Fruit fly (Drosophila melanogaster) whole organism, prepupa: ENCODE results near the gene HLH3B.
A peak's percentile ranks its signal among the peaks of the same experiment; 100 is the strongest.

ENCODE experiments used
- CG10631 ChIP-seq: fragments of 200-800 bp; sonication (Bioruptor generic); optimal IDR thresholded peaks from 2 replicates; lab custom pipeline; 2016; ENCODE audit warnings: missing biosample characterization, missing genetic modification characterization
- CG11294 ChIP-seq: fragments of 200-800 bp; sonication (Bioruptor generic); IDR thresholded peaks from 2 replicates; pipeline ENCODE4 v1.3.6; 2022; ENCODE audit warnings: missing biosample characterization, missing genetic modification characterization
- CG11902 ChIP-seq: fragments of 200-800 bp; sonication (Bioruptor generic); optimal IDR thresholded peaks from 3 replicates; lab custom pipeline; 2016; ENCODE audit warnings: missing biosample characterization, missing genetic modification characterization
- CG15336 ChIP-seq: fragments of 200-800 bp; sonication (Bioruptor generic); IDR thresholded peaks from 2 replicates; pipeline ENCODE4 v1.3.6; 2022; ENCODE audit warnings: missing biosample characterization, missing genetic modification characterization
- CG1621 ChIP-seq: fragments of 200-800 bp; sonication (Bioruptor generic); optimal IDR thresholded peaks from 3 replicates; lab custom pipeline; 2018; ENCODE audit warnings: missing biosample characterization, mild to moderate bottlenecking, missing genetic modification characterization
- CG16779 ChIP-seq: fragments of 200-800 bp; sonication (Bioruptor generic); optimal IDR thresholded peaks from 3 replicates; lab custom pipeline; 2017; ENCODE audit warnings: missing biosample characterization, mild to moderate bottlenecking, missing genetic modification characterization
- CG3032 ChIP-seq: fragments of 200-800 bp; optimal IDR thresholded peaks from 2 replicates; lab custom pipeline; 2019; ENCODE audit warnings: missing biosample characterization, mild to moderate bottlenecking, missing genetic modification characterization, moderate library complexity
- CG31627 ChIP-seq: fragments of 200-800 bp; sonication (Bioruptor generic); optimal IDR thresholded peaks from 3 replicates; lab custom pipeline; 2016; ENCODE audit warnings: missing biosample characterization, missing genetic modification characterization
- CG34406 ChIP-seq: fragments of 200-800 bp; sonication (Bioruptor generic); optimal IDR thresholded peaks from 3 replicates; lab custom pipeline; 2016; ENCODE audit warnings: missing biosample characterization, missing genetic modification characterization
- CG4318 ChIP-seq: fragments of 200-800 bp; sonication (Bioruptor generic); optimal IDR thresholded peaks from 3 replicates; lab custom pipeline; 2017; ENCODE audit warnings: missing biosample characterization, mild to moderate bottlenecking, missing genetic modification characterization
- CG6276 ChIP-seq: fragments of 200-800 bp; sonication (Bioruptor generic); optimal IDR thresholded peaks from 2 replicates; lab custom pipeline; 2017; ENCODE audit warnings: missing biosample characterization, mild to moderate bottlenecking, missing genetic modification characterization
- CG6808 ChIP-seq: fragments of 200-800 bp; sonication (Bioruptor generic); optimal IDR thresholded peaks from 3 replicates; lab custom pipeline; 2017; ENCODE audit warnings: missing biosample characterization, missing genetic modification characterization, mild to moderate bottlenecking, moderate library complexity, missing genetic modification reagents
- CG6854 ChIP-seq: fragments of 200-800 bp; sonication (Bioruptor generic); optimal IDR thresholded peaks from 2 replicates; lab custom pipeline; 2017; ENCODE audit warnings: missing biosample characterization, mild to moderate bottlenecking, missing genetic modification characterization
- CG7368 ChIP-seq: fragments of 200-800 bp; sonication (Bioruptor generic); optimal IDR thresholded peaks from 3 replicates; lab custom pipeline; 2016; ENCODE audit warnings: missing biosample characterization, missing genetic modification characterization
- CG8119 ChIP-seq: fragments of 200-800 bp; sonication (Bioruptor generic); IDR thresholded peaks from 3 replicates; pipeline ENCODE4 v1.3.6; 2022; ENCODE audit warnings: missing biosample characterization, missing genetic modification characterization
- CG8319 ChIP-seq: fragments of 200-800 bp; sonication (Bioruptor generic); optimal IDR thresholded peaks from 3 replicates; lab custom pipeline; 2016; ENCODE audit warnings: missing biosample characterization, missing genetic modification characterization
- CG8632 ChIP-seq: fragments of 200-800 bp; sonication (Bioruptor generic); optimal IDR thresholded peaks from 3 replicates; lab custom pipeline; 2016; ENCODE audit warnings: missing biosample characterization, missing genetic modification characterization
- CG9139 ChIP-seq: fragments of 200-800 bp; sonication (Bioruptor generic); optimal IDR thresholded peaks from 3 replicates; lab custom pipeline; 2017; ENCODE audit warnings: missing biosample characterization, mild to moderate bottlenecking, missing genetic modification characterization
- Eip75B ChIP-seq: fragments of 200-800 bp; sonication (Bioruptor generic); optimal IDR thresholded peaks from 3 replicates; lab custom pipeline; 2016; ENCODE audit warnings: missing biosample characterization, missing genetic modification characterization
- Eip78C ChIP-seq: fragments of 200-800 bp; sonication (Bioruptor generic); peaks from one replicate; lab custom pipeline; 2016; ENCODE audit warnings: missing biosample characterization, missing genetic modification characterization
- Eip93F ChIP-seq: fragments of 200-800 bp; sonication (Bioruptor generic); optimal IDR thresholded peaks from 2 replicates; lab custom pipeline; 2016; ENCODE audit warnings: missing biosample characterization, mild to moderate bottlenecking, missing genetic modification characterization
- Ets21C ChIP-seq: fragments of 200-800 bp; sonication (Bioruptor generic); optimal IDR thresholded peaks from 3 replicates; lab custom pipeline; 2016; ENCODE audit warnings: missing biosample characterization, missing genetic modification characterization
- Ets96B ChIP-seq: fragments of 200-800 bp; optimal IDR thresholded peaks from 2 replicates; lab custom pipeline; 2019; ENCODE audit warnings: missing biosample characterization, mild to moderate bottlenecking, missing genetic modification characterization, moderate library complexity
- Hr39 ChIP-seq: fragments of 200-800 bp; sonication (Bioruptor generic); optimal IDR thresholded peaks from 2 replicates; lab custom pipeline; 2016; ENCODE audit warnings: missing biosample characterization, missing genetic modification characterization
- Hr4 ChIP-seq: fragments of 200-800 bp; sonication (Bioruptor generic); optimal IDR thresholded peaks from 3 replicates; lab custom pipeline; 2016; ENCODE audit warnings: missing biosample characterization, missing genetic modification characterization
- Lpt ChIP-seq: fragments of 200-800 bp; sonication (Bioruptor generic); optimal IDR thresholded peaks from 3 replicates; lab custom pipeline; 2016; ENCODE audit warnings: missing biosample characterization, missing genetic modification characterization
- Met ChIP-seq: fragments of 200-800 bp; sonication (Bioruptor generic); optimal IDR thresholded peaks from 3 replicates; lab custom pipeline; 2016; ENCODE audit warnings: missing biosample characterization, missing genetic modification characterization
- OdsH ChIP-seq: fragments of 200-800 bp; sonication (Bioruptor generic); optimal IDR thresholded peaks from 3 replicates; lab custom pipeline; 2016; ENCODE audit warnings: missing biosample characterization, missing genetic modification characterization
- Smox ChIP-seq: fragments of 200-800 bp; sonication (Bioruptor generic); optimal IDR thresholded peaks from 3 replicates; lab custom pipeline; 2016; ENCODE audit warnings: missing biosample characterization, missing genetic modification characterization
- Sox14 ChIP-seq: fragments of 200-800 bp; sonication (Bioruptor generic); optimal IDR thresholded peaks from 3 replicates; lab custom pipeline; 2016; ENCODE audit warnings: missing biosample characterization, missing genetic modification characterization
- Sox15 ChIP-seq: fragments of 200-800 bp; sonication (Bioruptor generic); optimal IDR thresholded peaks from 3 replicates; lab custom pipeline; 2016; ENCODE audit warnings: missing biosample characterization, missing genetic modification characterization
- achi ChIP-seq: fragments of 200-800 bp; sonication (Bioruptor generic); optimal IDR thresholded peaks from 3 replicates; lab custom pipeline; 2016; ENCODE audit warnings: missing biosample characterization, missing genetic modification characterization
- acj6 ChIP-seq: fragments of 200-800 bp; sonication (Bioruptor generic); optimal IDR thresholded peaks from 3 replicates; lab custom pipeline; 2016; ENCODE audit warnings: missing biosample characterization, missing genetic modification characterization
- cyc ChIP-seq: fragments of 200-800 bp; sonication (Bioruptor generic); optimal IDR thresholded peaks from 3 replicates; lab custom pipeline; 2016; ENCODE audit warnings: missing biosample characterization, missing genetic modification characterization
- dsx ChIP-seq: fragments of 200-800 bp; optimal IDR thresholded peaks from 3 replicates; lab custom pipeline; 2019; ENCODE audit warnings: missing biosample characterization, mild to moderate bottlenecking, missing genetic modification characterization, moderate library complexity; ENCODE audit not compliant: poor library complexity, severe bottlenecking
- esn ChIP-seq: fragments of 200-800 bp; sonication (Bioruptor generic); optimal IDR thresholded peaks from 2 replicates; lab custom pipeline; 2016; ENCODE audit warnings: missing biosample characterization, mild to moderate bottlenecking, missing genetic modification characterization, moderate library complexity
- fd59A ChIP-seq: fragments of 200-800 bp; sonication (Bioruptor generic); optimal IDR thresholded peaks from 2 replicates; lab custom pipeline; 2017; ENCODE audit warnings: missing biosample characterization, mild to moderate bottlenecking, missing genetic modification characterization, missing genetic modification reagents
- fkh ChIP-seq: fragments of 200-800 bp; sonication (Bioruptor generic); optimal IDR thresholded peaks from 3 replicates; lab custom pipeline; 2017; ENCODE audit warnings: missing biosample characterization, mild to moderate bottlenecking, missing genetic modification characterization, moderate library complexity
- lz ChIP-seq: fragments of 200-800 bp; sonication (Bioruptor generic); optimal IDR thresholded peaks from 3 replicates; lab custom pipeline; 2016; ENCODE audit warnings: missing biosample characterization, missing genetic modification characterization
- net ChIP-seq: fragments of 200-800 bp; sonication (Bioruptor generic); optimal IDR thresholded peaks from 3 replicates; lab custom pipeline; 2016; ENCODE audit warnings: missing biosample characterization, missing genetic modification characterization
- pdm3 ChIP-seq: fragments of 200-800 bp; sonication (Bioruptor generic); optimal IDR thresholded peaks from 3 replicates; lab custom pipeline; 2016; ENCODE audit warnings: missing biosample characterization, missing genetic modification characterization
- salr ChIP-seq, 2 experiments: fragments of 200-800 bp; sonication (Bioruptor generic); optimal IDR thresholded peaks; 3 replicates each; lab custom pipeline; 2016 to 2018; ENCODE audit warnings: missing biosample characterization in 2 of 2, missing genetic modification characterization in 2 of 2, mild to moderate bottlenecking in 1 of 2
- spab ChIP-seq: fragments of 200-800 bp; sonication (Bioruptor generic); optimal IDR thresholded peaks from 2 replicates; lab custom pipeline; 2017; ENCODE audit warnings: missing biosample characterization, mild to moderate bottlenecking, missing genetic modification characterization, missing genetic modification reagents
- ss ChIP-seq, 2 experiments: fragments of 200-800 bp; sonication (Bioruptor generic); optimal IDR thresholded peaks; 2 replicates in 1 of 2; 3 replicates in 1 of 2; lab custom pipeline; 2017 to 2018; ENCODE audit warnings: mild to moderate bottlenecking in 2 of 2, missing biosample characterization in 2 of 2, missing genetic modification characterization in 2 of 2, moderate library complexity in 1 of 2
- svp ChIP-seq: fragments of 200-800 bp; sonication (Bioruptor generic); peaks from one replicate; lab custom pipeline; 2016; ENCODE audit warnings: missing biosample characterization, missing genetic modification characterization
- topi ChIP-seq: fragments of 200-800 bp; sonication (Bioruptor generic); optimal IDR thresholded peaks from 3 replicates; lab custom pipeline; 2016; ENCODE audit warnings: missing biosample characterization, missing genetic modification characterization

Gene HLH3B

dm6 chrX:2635075-2635643, 46.4 kb downstream of the HLH3B start (continued):
- TF ChIP-seq achi (GFP tag; lab: Kevin White, UChicago) (peak; percentile 3), CG34406 (peak; percentile 10), Sox14 (GFP tag; lab: Kevin White, UChicago) (peak; percentile 13), Ets96B (tag; lab: Kevin White, UChicago) (no peak), Smox (GFP tag; lab: Kevin White, UChicago) (peak; percentile 35), Hr4 (no peak), spab (GFP tag; lab: Kevin White, UChicago) (peak; percentile 8), Eip75B (GFP tag; lab: Kevin White, UChicago) (no peak), CG8319 (GFP tag; lab: Kevin White, UChicago) (no peak), CG11294 (no peak), pdm3 (peak; percentile 38), esn (GFP tag; lab: Kevin White, UChicago) (peak; percentile 49), CG8632 (GFP tag; lab: Kevin White, UChicago) (no peak), CG8119 (GFP tag; lab: Robert Waterston, UW) (no peak), CG6854 (GFP tag; lab: Kevin White, UChicago) (no peak), CG7368 (GFP tag; lab: Kevin White, UChicago) (no peak), CG16779 (tag; lab: Kevin White, UChicago) (no peak), CG4318 (GFP tag; lab: Kevin White, UChicago) (no peak), Lpt (GFP tag; lab: Kevin White, UChicago) (no peak), fd59A (GFP tag; lab: Kevin White, UChicago) (no peak), Ets21C (GFP tag; lab: Kevin White, UChicago) (no peak), Eip93F (GFP tag; lab: Kevin White, UChicago) (no peak), Hr39 (GFP tag; lab: Kevin White, UChicago) (peak; percentile 49), CG31627 (GFP tag; lab: Kevin White, UChicago) (peak; percentile 32), CG9139 (no peak), CG1621 (tag; lab: Kevin White, UChicago) (no peak), CG6276 (GFP tag; lab: Kevin White, UChicago) (peak; percentile 3)

dm6 chrX:2633847-2634776, 47.4 kb downstream of the HLH3B start, which contains the start of gene sgg:
Gene sgg, plus strand, starts transcription at chrX:2633952.
- TF ChIP-seq acj6: no peak
- peak; percentile 21 for TF ChIP-seq net (GFP tag; lab: Kevin White, UChicago)
- TF ChIP-seq esn (GFP tag; lab: Kevin White, UChicago): no peak
- no peak for TF ChIP-seq Lpt (GFP tag; lab: Kevin White, UChicago)
- no peak for TF ChIP-seq dsx (GFP tag; lab: Kevin White, UChicago)
- TF ChIP-seq Sox15 (GFP tag; lab: Kevin White, UChicago): no peak
- no peak for TF ChIP-seq Met
- TF ChIP-seq CG6854 (GFP tag; lab: Kevin White, UChicago): no peak
- TF ChIP-seq CG6808 (GFP tag; lab: Kevin White, UChicago): no peak
- TF ChIP-seq CG15336 (GFP tag; lab: Robert Waterston, UW): 0 out of 2 replicates have a peak, but pooled peaks have one; percentile 27
- no peak for TF ChIP-seq CG4318 (GFP tag; lab: Kevin White, UChicago)
- no peak for TF ChIP-seq topi (GFP tag; lab: Kevin White, UChicago)
- no peak for TF ChIP-seq cyc (GFP tag; lab: Kevin White, UChicago)
- TF ChIP-seq CG8119 (GFP tag; lab: Robert Waterston, UW): no peak
- TF ChIP-seq ss (GFP tag; optimal IDR thresholded peaks at IDR 0.05; lab: Kevin White, UChicago): peak in 1 of 2 experiments; percentile 21
- TF ChIP-seq Hr4: no peak
- TF ChIP-seq CG3032 (tag; lab: Kevin White, UChicago): peak; percentile 9
- no peak for TF ChIP-seq Ets21C (GFP tag; lab: Kevin White, UChicago)
- no peak for TF ChIP-seq Ets96B (tag; lab: Kevin White, UChicago)
- TF ChIP-seq svp (GFP tag; lab: Kevin White, UChicago): no peak
- no peak for TF ChIP-seq CG11902 (GFP tag; lab: Kevin White, UChicago)
- TF ChIP-seq spab (GFP tag; lab: Kevin White, UChicago): no peak
- no peak for TF ChIP-seq fd59A (GFP tag; lab: Kevin White, UChicago)
- no peak for TF ChIP-seq CG8319 (GFP tag; lab: Kevin White, UChicago)
- no peak for TF ChIP-seq CG10631
- TF ChIP-seq OdsH (GFP tag; lab: Kevin White, UChicago): no peak
- no peak for TF ChIP-seq achi (GFP tag; lab: Kevin White, UChicago)
- no peak for TF ChIP-seq CG1621 (tag; lab: Kevin White, UChicago)
- no peak for TF ChIP-seq salr (GFP tag; optimal IDR thresholded peaks at IDR 0.05; lab: Kevin White, UChicago)
- TF ChIP-seq fkh: no peak
- no peak for TF ChIP-seq lz (GFP tag; lab: Kevin White, UChicago)
- TF ChIP-seq Eip78C (GFP tag; lab: Kevin White, UChicago): peak; percentile 71
- TF ChIP-seq CG6276 (GFP tag; lab: Kevin White, UChicago): no peak
